Worm (Caenorhabditis elegans): ENCODE data around the gene grsp-4.

DNA sequence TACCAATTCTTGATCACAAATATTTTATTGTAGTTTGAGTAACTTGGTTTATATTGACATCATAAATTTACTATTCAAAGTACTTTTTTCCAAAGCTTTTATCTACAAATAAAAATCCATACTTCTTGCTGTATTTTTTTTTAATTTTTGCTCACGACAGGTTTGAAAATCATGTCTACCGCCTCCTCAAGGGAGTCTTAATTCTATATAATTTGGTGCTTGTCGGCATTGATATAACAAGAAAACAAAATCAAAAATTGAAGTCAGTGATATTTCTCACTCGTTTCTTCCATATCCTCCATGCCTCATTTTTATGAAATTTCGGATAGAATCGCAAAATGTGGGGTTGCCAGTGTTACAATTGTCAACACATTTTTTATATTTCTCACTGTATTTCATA, 20.7 kb downstream of the grsp-4 start, which contains the start of gene str-47:
- TF ChIP-seq ces-1 (GFP tag; optimal IDR thresholded peaks at IDR 0.05) (no peak), blmp-1 (tag; optimal IDR thresholded peaks at IDR 0.05) (no peak), snpc-4 (tag; optimal IDR thresholded peaks at IDR 0.05) (no peak), elt-3 (tag; optimal IDR thresholded peaks at IDR 0.05) (no peak), unc-62 (GFP tag; optimal IDR thresholded peaks at IDR 0.05) (no peak), unc-39 (tag; optimal IDR thresholded peaks at IDR 0.05) (no peak), unc-120 (tag; optimal IDR thresholded peaks at IDR 0.05; ENCODE audit: poor library complexity, severe bottlenecking) (no peak), lin-13 (tag; optimal IDR thresholded peaks at IDR 0.05) (no peak), sem-2 (GFP tag; optimal IDR thresholded peaks at IDR 0.05) (no peak), nhr-2 (tag; optimal IDR thresholded peaks at IDR 0.05) (no peak), sptf-1 (tag; optimal IDR thresholded peaks at IDR 0.05) (no peak)

Data from whole organism, mixed stage, embryonic.